Fruit fly (Drosophila melanogaster) whole organism, embryonic: ENCODE measurements around the gene mxt.

ENCODE experiments used
- C15 ChIP-seq: fragments of 200-800 bp; sonication (Bioruptor generic); IDR thresholded peaks from 3 replicates; pipeline ENCODE4 v1.3.6; 2022; ENCODE audit warnings: missing biosample characterization, missing genetic modification characterization
- CG10147 ChIP-seq: fragments of 200-800 bp; sonication (Bioruptor generic); optimal IDR thresholded peaks from 2 replicates; lab custom pipeline; 2019; ENCODE audit warnings: missing biosample characterization, mild to moderate bottlenecking, missing genetic modification characterization, moderate library complexity
- CG1024 ChIP-seq: fragments of 200-800 bp; sonication (Bioruptor generic); IDR thresholded peaks from 2 replicates; pipeline ENCODE4 v1.3.6; 2022; ENCODE audit warnings: missing biosample characterization, missing genetic modification characterization
- CG12659 ChIP-seq: fragments of 200-800 bp; sonication (Bioruptor generic); optimal IDR thresholded peaks from 3 replicates; lab custom pipeline; 2017; ENCODE audit warnings: mild to moderate bottlenecking, missing biosample characterization, missing genetic modification reagents, missing genetic modification characterization
- CG12744 ChIP-seq: fragments of 200-800 bp; sonication (Bioruptor generic); optimal IDR thresholded peaks from 2 replicates; lab custom pipeline; 2016; ENCODE audit warnings: missing biosample characterization, missing genetic modification characterization
- CG13894 ChIP-seq: fragments of 200-800 bp; sonication (Bioruptor generic); optimal IDR thresholded peaks from 3 replicates; lab custom pipeline; 2018; ENCODE audit warnings: missing biosample characterization, mild to moderate bottlenecking, missing genetic modification characterization, moderate library complexity
- CG15514 ChIP-seq: fragments of 200-800 bp; sonication (Bioruptor generic); optimal IDR thresholded peaks from 3 replicates; lab custom pipeline; 2017; ENCODE audit warnings: missing biosample characterization, missing genetic modification characterization, mild to moderate bottlenecking, moderate library complexity, missing genetic modification reagents
- CG1603 ChIP-seq: fragments of 200-800 bp; sonication (Bioruptor generic); optimal IDR thresholded peaks from 2 replicates; lab custom pipeline; 2019; ENCODE audit warnings: missing biosample characterization, mild to moderate bottlenecking, missing genetic modification characterization, moderate library complexity
- CG1647 ChIP-seq: fragments of 200-800 bp; sonication (Bioruptor generic); optimal IDR thresholded peaks from 3 replicates; lab custom pipeline; 2016; ENCODE audit warnings: missing biosample characterization, missing genetic modification characterization
- CG17912 ChIP-seq: fragments of 200-800 bp; sonication (Bioruptor generic); optimal IDR thresholded peaks from 2 replicates; lab custom pipeline; 2018; ENCODE audit warnings: missing biosample characterization, mild to moderate bottlenecking, missing genetic modification characterization
- CG18262 ChIP-seq: fragments of 200-800 bp; optimal IDR thresholded peaks from 3 replicates; lab custom pipeline; 2019; ENCODE audit warnings: missing biosample characterization, mild to moderate bottlenecking, missing genetic modification characterization, moderate library complexity
- CG18476 ChIP-seq: fragments of 200-800 bp; sonication (Bioruptor generic); optimal IDR thresholded peaks from 2 replicates; lab custom pipeline; 2016; ENCODE audit warnings: missing biosample characterization, mild to moderate bottlenecking, missing genetic modification characterization
- CG3065 ChIP-seq: fragments of 200-800 bp; sonication (Bioruptor generic); optimal IDR thresholded peaks from 2 replicates; lab custom pipeline; 2016; ENCODE audit warnings: missing biosample characterization, missing genetic modification characterization
- CG3163 ChIP-seq: fragments of 200-800 bp; sonication (Bioruptor generic); optimal IDR thresholded peaks from 3 replicates; lab custom pipeline; 2016; ENCODE audit warnings: missing biosample characterization, missing genetic modification characterization
- CG34224 ChIP-seq: fragments of 200-800 bp; sonication (Bioruptor generic); IDR thresholded peaks from 3 replicates; pipeline ENCODE4 v1.3.6; 2022; ENCODE audit warnings: missing biosample characterization, missing genetic modification characterization; ENCODE audit not compliant: partially characterized antibody
- CG43689 ChIP-seq: fragments of 200-800 bp; sonication (Bioruptor generic); IDR thresholded peaks from 2 replicates; pipeline ENCODE4 v1.3.6; 2022; ENCODE audit warnings: missing biosample characterization, missing genetic modification characterization
- CG4707 ChIP-seq: fragments of 200-800 bp; sonication (Bioruptor generic); optimal IDR thresholded peaks from 2 replicates; lab custom pipeline; 2018; ENCODE audit warnings: missing biosample characterization, mild to moderate bottlenecking, missing genetic modification characterization, moderate library complexity
- CG6765 ChIP-seq: fragments of 200-800 bp; sonication (Bioruptor generic); optimal IDR thresholded peaks from 3 replicates; lab custom pipeline; 2017; ENCODE audit warnings: missing biosample characterization, mild to moderate bottlenecking, missing genetic modification characterization
- CG6791 ChIP-seq: fragments of 200-800 bp; sonication (Bioruptor generic); IDR thresholded peaks from 3 replicates; pipeline ENCODE4 v1.3.6; 2022; ENCODE audit warnings: missing biosample characterization, missing genetic modification characterization; ENCODE audit not compliant: partially characterized antibody
- CG6813 ChIP-seq: fragments of 200-800 bp; sonication (Bioruptor generic); optimal IDR thresholded peaks from 2 replicates; lab custom pipeline; 2017; ENCODE audit warnings: missing biosample characterization, missing genetic modification characterization, mild to moderate bottlenecking, moderate library complexity, missing genetic modification reagents
- CG7556 ChIP-seq: fragments of 200-800 bp; sonication (Bioruptor generic); optimal IDR thresholded peaks from 2 replicates; lab custom pipeline; 2017; ENCODE audit warnings: missing biosample characterization, mild to moderate bottlenecking, missing genetic modification characterization
- CG7745 ChIP-seq: fragments of 200-800 bp; sonication (Bioruptor generic); optimal IDR thresholded peaks from 2 replicates; lab custom pipeline; 2018; ENCODE audit warnings: missing biosample characterization, mild to moderate bottlenecking, missing genetic modification characterization, moderate library complexity
- CG7839 ChIP-seq: fragments of 200-800 bp; sonication (Bioruptor generic); optimal IDR thresholded peaks from 3 replicates; lab custom pipeline; 2018; ENCODE audit warnings: missing biosample characterization, mild to moderate bottlenecking, missing genetic modification characterization, moderate library complexity
- CG8089 ChIP-seq: fragments of 200-800 bp; sonication (Bioruptor generic); optimal IDR thresholded peaks from 3 replicates; lab custom pipeline; 2016; ENCODE audit warnings: missing biosample characterization, missing genetic modification characterization
- CG8765 ChIP-seq: fragments of 200-800 bp; sonication (Bioruptor generic); IDR thresholded peaks from 2 replicates; pipeline ENCODE4 v1.3.6; 2022; ENCODE audit warnings: missing biosample characterization, missing genetic modification characterization
- CG9797 ChIP-seq: fragments of 200-800 bp; sonication (Bioruptor generic); optimal IDR thresholded peaks from 3 replicates; lab custom pipeline; 2018; ENCODE audit warnings: missing biosample characterization, mild to moderate bottlenecking, missing genetic modification characterization
- CTCF ChIP-seq: fragments of 200-800 bp; sonication (Bioruptor generic); optimal IDR thresholded peaks from 2 replicates; lab custom pipeline; 2017; ENCODE audit warnings: missing biosample characterization, mild to moderate bottlenecking, missing genetic modification characterization, moderate library complexity
- Dek ChIP-seq: fragments of 200-800 bp; sonication (Bioruptor generic); optimal IDR thresholded peaks from 3 replicates; lab custom pipeline; 2019; ENCODE audit warnings: missing biosample characterization, mild to moderate bottlenecking, missing genetic modification characterization, moderate library complexity
- HmgD ChIP-seq: fragments of 200-800 bp; sonication (Bioruptor generic); optimal IDR thresholded peaks from 3 replicates; lab custom pipeline; 2016; ENCODE audit warnings: missing biosample characterization, missing genetic modification characterization
- Hr39 ChIP-seq: fragments of >200 bp; optimal IDR thresholded peaks from 2 replicates; lab custom pipeline; 2017
- Kr ChIP-seq: fragments of 200-800 bp; sonication (Bioruptor generic); optimal IDR thresholded peaks from 2 replicates; lab custom pipeline; 2017; ENCODE audit warnings: missing biosample characterization, mild to moderate bottlenecking, missing genetic modification characterization
- Med ChIP-seq: fragments of 200-800 bp; sonication (Bioruptor generic); peaks from one replicate; lab custom pipeline; 2016; ENCODE audit warnings: missing biosample characterization, missing genetic modification characterization, mild to moderate bottlenecking, inconsistent platforms, moderate library complexity
- Nf-YA ChIP-seq: fragments of 200-800 bp; sonication (Bioruptor generic); IDR thresholded peaks from 2 replicates; pipeline ENCODE4 v1.3.6; 2022; ENCODE audit warnings: missing biosample characterization, missing genetic modification characterization
- NfI ChIP-seq: fragments of 200-800 bp; sonication (Bioruptor generic); optimal IDR thresholded peaks from 3 replicates; lab custom pipeline; 2018; ENCODE audit warnings: missing biosample characterization, mild to moderate bottlenecking, missing genetic modification characterization, moderate library complexity
- Pdp1 ChIP-seq, 2 experiments: fragments of 200-800 bp; sonication (Bioruptor generic); optimal IDR thresholded peaks; 3 replicates each; lab custom pipeline; 2016; ENCODE audit warnings: missing biosample characterization in 2 of 2, missing genetic modification characterization in 2 of 2, mild to moderate bottlenecking in 1 of 2, moderate library complexity in 1 of 2
- Sin3A ChIP-seq: fragments of >200 bp; optimal IDR thresholded peaks from 2 replicates; lab custom pipeline; 2018
- Sox100B ChIP-seq: fragments of 200-800 bp; sonication (Bioruptor generic); optimal IDR thresholded peaks from 3 replicates; lab custom pipeline; 2018; ENCODE audit warnings: missing biosample characterization, mild to moderate bottlenecking, missing genetic modification characterization
- croc ChIP-seq: fragments of 200-800 bp; sonication (Bioruptor generic); conservative IDR thresholded peaks from 3 replicates; pipeline ENCODE4 v1.3.6; 2022; ENCODE audit warnings: missing biosample characterization, missing genetic modification characterization
- danr ChIP-seq: fragments of 200-800 bp; sonication (Bioruptor generic); IDR thresholded peaks from 2 replicates; pipeline ENCODE4 v1.3.6; 2022; ENCODE audit warnings: missing biosample characterization, missing genetic modification characterization
- dm ChIP-seq: fragments of 200-800 bp; sonication (Bioruptor generic); optimal IDR thresholded peaks from 3 replicates; lab custom pipeline; 2016; ENCODE audit warnings: missing biosample characterization, missing genetic modification characterization
- en ChIP-seq: fragments of 200-800 bp; sonication (Bioruptor generic); optimal IDR thresholded peaks from 2 replicates; lab custom pipeline; 2016; ENCODE audit warnings: missing biosample characterization, missing genetic modification characterization
- fru ChIP-seq: fragments of >200 bp; optimal IDR thresholded peaks from 2 replicates; lab custom pipeline; 2017
- ind ChIP-seq: fragments of 200-800 bp; sonication (Bioruptor generic); optimal IDR thresholded peaks from 3 replicates; lab custom pipeline; 2016; ENCODE audit warnings: missing biosample characterization, missing genetic modification characterization
- insv ChIP-seq, 2 experiments: fragments of 200-800 bp; sonication (Bioruptor generic); optimal IDR thresholded peaks; 3 replicates each; lab custom pipeline; 2016 to 2018; ENCODE audit warnings: missing biosample characterization in 2 of 2, missing genetic modification characterization in 2 of 2
- otp ChIP-seq: fragments of 200-800 bp; sonication (Bioruptor generic); IDR thresholded peaks from 3 replicates; pipeline ENCODE4, ENCODE4 v1.3.6; 2022; ENCODE audit warnings: missing biosample characterization, missing genetic modification characterization
- p53 ChIP-seq: fragments of 200-800 bp; sonication (Bioruptor generic); optimal IDR thresholded peaks from 2 replicates; lab custom pipeline; 2016; ENCODE audit warnings: missing biosample characterization, missing genetic modification characterization
- pfk ChIP-seq: fragments of 200-800 bp; sonication (Bioruptor generic); optimal IDR thresholded peaks from 2 replicates; lab custom pipeline; 2018; ENCODE audit warnings: missing biosample characterization, mild to moderate bottlenecking, missing genetic modification characterization, moderate library complexity
- scrt ChIP-seq: fragments of 200-800 bp; sonication (Bioruptor generic); optimal IDR thresholded peaks from 2 replicates; lab custom pipeline; 2018; ENCODE audit warnings: missing biosample characterization, mild to moderate bottlenecking, missing genetic modification characterization, moderate library complexity
- slp2 ChIP-seq: fragments of 200-800 bp; sonication (Bioruptor generic); optimal IDR thresholded peaks from 2 replicates; lab custom pipeline; 2016; ENCODE audit warnings: missing biosample characterization, missing genetic modification characterization
- tna ChIP-seq: fragments of 200-800 bp; sonication (Bioruptor generic); IDR thresholded peaks from 2 replicates; pipeline ENCODE4 v1.3.6; 2022; ENCODE audit warnings: missing biosample characterization, missing genetic modification characterization; ENCODE audit not compliant: partially characterized antibody
- vfl ChIP-seq: fragments of 200-800 bp; sonication (Bioruptor generic); optimal IDR thresholded peaks from 2 replicates; lab custom pipeline; 2016; ENCODE audit warnings: missing biosample characterization, missing genetic modification characterization

Gene mxt

dm6 chr2L:4810044-4810609 lies 37.0 kb downstream of the mxt start (continued):
- TF ChIP-seq en (GFP tag; lab: Kevin White, UChicago) (no peak), insv (GFP tag; optimal IDR thresholded peaks at IDR 0.05; lab: Kevin White, UChicago) (peak in 1 of 2 experiments; percentile 47), CG34224 (peak; percentile 40), CG1647 (GFP tag; lab: Kevin White, UChicago) (peak; percentile 13), CG43689 (GFP tag; lab: Robert Waterston, UW) (no peak), CG12659 (peak; percentile 71), tna (peak; percentile 68; the same call in 1 of the 2 replicates), CG9797 (GFP tag; lab: Kevin White, UChicago) (no peak), CG13894 (tag; lab: Kevin White, UChicago) (peak; percentile 66), fru (lab: Kevin White, UChicago) (no peak), CG7745 (tag; lab: Kevin White, UChicago) (peak; percentile 67), danr (no peak), Kr (GFP tag; lab: Kevin White, UChicago) (peak; percentile 95), CTCF (GFP tag; lab: Kevin White, UChicago) (peak; percentile 48), CG3065 (GFP tag; lab: Kevin White, UChicago) (no peak), CG6813 (GFP tag; lab: Kevin White, UChicago) (peak; percentile 13), Dek (tag; lab: Kevin White, UChicago) (peak; percentile 60), slp2 (no peak), p53 (no peak), Pdp1 (GFP tag; optimal IDR thresholded peaks at IDR 0.05; lab: Kevin White, UChicago) (peak in 1 of 2 experiments; percentile 33), Sin3A (lab: Kevin White, UChicago) (no peak), otp (no peak; the same call in 2 of the 3 replicates), CG3163 (GFP tag; lab: Kevin White, UChicago) (no peak), CG8765 (GFP tag; lab: Robert Waterston, UW) (no peak), vfl (GFP tag; lab: Kevin White, UChicago) (peak; percentile 56), C15 (GFP tag; lab: Robert Waterston, UW) (no peak), Nf-YA (GFP tag; lab: Robert Waterston, UW) (peak; percentile 31; the same call in 1 of the 2 replicates), CG7556 (GFP tag; lab: Kevin White, UChicago) (peak; percentile 55), CG15514 (peak; percentile 48), dm (peak; percentile 63), scrt (GFP tag; lab: Kevin White, UChicago) (peak; percentile 99), croc (GFP tag; lab: Robert Waterston, UW) (no peak), NfI (GFP tag; lab: Kevin White, UChicago) (peak; percentile 60), CG10147 (GFP tag; lab: Kevin White, UChicago) (peak; percentile 55), CG1024 (GFP tag; lab: Robert Waterston, UW) (no peak; the same call in 1 of the 2 replicates), ind (no peak), CG18476 (GFP tag; lab: Kevin White, UChicago) (no peak), Sox100B (GFP tag; lab: Kevin White, UChicago) (no peak), CG8089 (no peak), CG12744 (GFP tag; lab: Kevin White, UChicago) (peak; percentile 37), Hr39 (no peak), HmgD (GFP tag; lab: Kevin White, UChicago) (peak; percentile 17), CG17912 (GFP tag; lab: Kevin White, UChicago) (peak; percentile 79), CG7839 (tag; lab: Kevin White, UChicago) (peak; percentile 53), pfk (GFP tag; lab: Kevin White, UChicago) (no peak), Med (GFP tag; lab: Kevin White, UChicago) (peak; percentile 90), CG1603 (tag; lab: Kevin White, UChicago) (peak; percentile 45), CG6791 (GFP tag; lab: Robert Waterston, UW) (peak; percentile 68), CG18262 (tag; lab: Kevin White, UChicago) (peak; percentile 34), CG6765 (GFP tag; lab: Kevin White, UChicago) (no peak), CG4707 (GFP tag; lab: Kevin White, UChicago) (peak; percentile 20)
